Fruit fly (Drosophila melanogaster): ENCODE measurements around the gene CG12316.

The CG12316 gene

DNA sequence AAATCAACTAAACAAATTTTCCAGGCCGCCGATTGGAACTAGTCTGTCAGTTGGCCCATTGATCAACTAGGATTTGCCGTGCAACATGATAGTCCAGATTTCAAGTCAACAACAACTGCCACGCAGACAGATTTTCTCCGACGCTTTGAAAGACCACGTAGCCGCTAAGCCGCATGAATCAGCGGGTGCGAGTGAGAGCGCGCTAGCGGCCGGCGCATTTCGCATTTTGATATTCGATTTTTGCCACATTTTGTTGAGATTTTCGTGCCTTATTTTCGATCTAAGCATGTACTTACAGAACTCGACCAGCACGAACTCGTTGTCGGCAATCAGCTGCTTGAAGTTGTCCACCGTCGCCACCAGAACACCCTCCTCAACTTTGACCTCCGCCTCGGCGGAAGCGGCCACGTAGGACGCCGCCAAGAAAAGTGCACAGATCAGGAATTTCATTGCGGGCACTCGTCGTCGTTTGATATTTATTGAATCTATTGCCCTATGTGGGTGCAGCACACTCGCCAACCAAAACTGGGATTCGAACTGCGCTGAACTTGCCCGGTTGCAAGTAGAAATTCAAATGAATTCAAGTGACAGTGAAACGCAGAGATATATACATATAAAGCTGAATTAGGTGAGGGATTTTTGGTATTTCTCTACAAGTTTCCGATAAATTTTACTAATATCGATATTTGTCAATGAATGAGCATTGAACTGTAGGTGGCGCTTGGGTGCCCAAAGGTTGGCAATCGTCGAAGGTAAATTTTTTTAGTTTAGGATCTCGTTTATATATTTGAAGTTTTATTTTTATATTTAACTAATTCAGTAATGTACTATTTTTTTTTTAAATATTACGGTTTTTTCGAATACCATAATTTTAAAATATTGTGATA lies 5.5 kb upstream of the CG12316 start, which contains the start of gene Pdi (continued):
- TF ChIP-seq gsb (GFP tag; IDR thresholded peaks at IDR 0.05) = no peak
- TF ChIP-seq CG33557 (GFP tag; optimal IDR thresholded peaks at IDR 0.05) = no peak
- TF ChIP-seq crol (GFP tag; IDR thresholded peaks at IDR 0.05) = 0 out of 2 replicates have a peak, but pooled peaks have one; percentile 5
- TF ChIP-seq CHES-1-like (GFP tag; optimal IDR thresholded peaks at IDR 0.05) = no peak
- TF ChIP-seq ranshi (GFP tag; IDR thresholded peaks at IDR 0.05) = 0 out of 2 replicates have a peak, but pooled peaks have one; percentile 45
- TF ChIP-seq CG12071 (GFP tag; optimal IDR thresholded peaks at IDR 0.05) = no peak
- TF ChIP-seq slp2 (GFP tag; optimal IDR thresholded peaks at IDR 0.05) = no peak
- peak; percentile 25 for TF ChIP-seq CG2120 (GFP tag; optimal IDR thresholded peaks at IDR 0.05)
- peak; percentile 64 for TF ChIP-seq pfk (GFP tag; optimal IDR thresholded peaks at IDR 0.05)
- no peak for TF ChIP-seq CG1529 (GFP tag; optimal IDR thresholded peaks at IDR 0.05)
- TF ChIP-seq CG7839 (tag; optimal IDR thresholded peaks at IDR 0.05) = peak; percentile 29
- no peak; the same call in 2 of the 3 replicates for TF ChIP-seq jigr1 (GFP tag; IDR thresholded peaks at IDR 0.05)
- TF ChIP-seq CoRest (tag; optimal IDR thresholded peaks at IDR 0.05) = peak; percentile 52
- TF ChIP-seq Med (GFP tag) = peak; percentile 91
- TF ChIP-seq CG7745 (tag; optimal IDR thresholded peaks at IDR 0.05) = no peak
- TF ChIP-seq ac (GFP tag; optimal IDR thresholded peaks at IDR 0.05) = peak; percentile 5
- no peak for TF ChIP-seq CG14667 (GFP tag; IDR thresholded peaks at IDR 0.05)
- TF ChIP-seq fd96Cb (tag; optimal IDR thresholded peaks at IDR 0.05) = no peak
- peak; percentile 0 for TF ChIP-seq cg (GFP tag; optimal IDR thresholded peaks at IDR 0.05)
- TF ChIP-seq CG2875 (GFP tag; optimal IDR thresholded peaks at IDR 0.05) = peak; percentile 11
- TF ChIP-seq scrt (GFP tag; optimal IDR thresholded peaks at IDR 0.05) = peak; percentile 0
- no peak for TF ChIP-seq lola (GFP tag; optimal IDR thresholded peaks at IDR 0.05)
- peak; percentile 35 for TF ChIP-seq ems (GFP tag; optimal IDR thresholded peaks at IDR 0.05)
- TF ChIP-seq CG17829 (tag; optimal IDR thresholded peaks at IDR 0.05) = peak; percentile 62
- TF ChIP-seq CG14014 (GFP tag; IDR thresholded peaks at IDR 0.05) = no peak
- TF ChIP-seq CG12236 (GFP tag; optimal IDR thresholded peaks at IDR 0.05) = no peak
- no peak for TF ChIP-seq Hey (tag; optimal IDR thresholded peaks at IDR 0.05)
- no peak for TF ChIP-seq CG4820 (GFP tag; optimal IDR thresholded peaks at IDR 0.05)
- TF ChIP-seq Rfx (GFP tag; IDR thresholded peaks at IDR 0.05) = peak; percentile 59
- TF ChIP-seq so (GFP tag; IDR thresholded peaks at IDR 0.05) = no peak
- peak; percentile 44 for TF ChIP-seq CG4424 (GFP tag; optimal IDR thresholded peaks at IDR 0.05)
- TF ChIP-seq lbe (GFP tag; optimal IDR thresholded peaks at IDR 0.05) = peak; percentile 50
- no peak for TF ChIP-seq Xrp1 (GFP tag; IDR thresholded peaks at IDR 0.05)
- no peak for TF ChIP-seq Oaz (GFP tag; IDR thresholded peaks at IDR 0.05)
- peak; percentile 18 for TF ChIP-seq pho (GFP tag; optimal IDR thresholded peaks at IDR 0.05)
- TF ChIP-seq onecut (GFP tag; IDR thresholded peaks at IDR 0.05) = no peak
- TF ChIP-seq CG12391 (tag; optimal IDR thresholded peaks at IDR 0.05) = peak; percentile 49
- TF ChIP-seq sc (optimal IDR thresholded peaks at IDR 0.05) = no peak
- TF ChIP-seq sc (GFP tag; optimal IDR thresholded peaks at IDR 0.05) = no peak
- TF ChIP-seq inv (GFP tag; IDR thresholded peaks at IDR 0.05; ENCODE audit: partially characterized antibody) = peak; percentile 58; the same call in 1 of the 2 replicates
- peak; percentile 69 for TF ChIP-seq CG33213 (GFP tag; optimal IDR thresholded peaks at IDR 0.05)
- no peak for TF ChIP-seq sna (GFP tag; IDR thresholded peaks at IDR 0.05; ENCODE audit: partially characterized antibody)
- TF ChIP-seq CG10462 (GFP tag; optimal IDR thresholded peaks at IDR 0.05) = no peak
- TF ChIP-seq CG15601 (tag; optimal IDR thresholded peaks at IDR 0.05) = peak; percentile 34
- peak; percentile 53 for TF ChIP-seq nom (GFP tag; optimal IDR thresholded peaks at IDR 0.05)
- no peak for TF ChIP-seq CG7271 (tag; optimal IDR thresholded peaks at IDR 0.05)
- no peak for TF ChIP-seq sim (GFP tag; IDR thresholded peaks at IDR 0.05)
- no peak for TF ChIP-seq Oli (tag; optimal IDR thresholded peaks at IDR 0.05)
- no peak for TF ChIP-seq tio (GFP tag; optimal IDR thresholded peaks at IDR 0.05)
